Worm (Caenorhabditis elegans) whole organism, L2 larva: Measurements from ENCODE around the gene cyp-33C2.

Experiments used
- fos-1 ChIP-seq: fragments of 150-350 bp; optimal IDR thresholded peaks from 2 replicates; lab custom pipeline; 2014; ENCODE audit warnings: missing biosample characterization, missing genetic modification characterization
- lsy-2 ChIP-seq, 2 experiments: fragments of 150-350 bp in 1 of 2; sonication (generic microtip) in 1 of 2; optimal IDR thresholded peaks; 2 replicates each; lab custom pipeline; 2014 to 2017; ENCODE audit warnings: missing biosample characterization in 2 of 2, missing genetic modification characterization in 2 of 2
- nhr-10 ChIP-seq: sonication (generic microtip); optimal IDR thresholded peaks from 2 replicates; lab custom pipeline; 2017; ENCODE audit warnings: missing biosample characterization, missing genetic modification characterization
- nhr-11 ChIP-seq: fragments of 150-350 bp; optimal IDR thresholded peaks from 2 replicates; lab custom pipeline; 2014; ENCODE audit warnings: missing biosample characterization, missing genetic modification characterization
- nhr-129 ChIP-seq: fragments of 150-350 bp; optimal IDR thresholded peaks from 2 replicates; lab custom pipeline; 2014; ENCODE audit warnings: missing biosample characterization, missing genetic modification characterization
- snpc-4 ChIP-seq: fragments of 150-350 bp; optimal IDR thresholded peaks from 2 replicates; lab custom pipeline; 2014; ENCODE audit warnings: missing biosample characterization, missing genetic modification characterization
- unc-62 ChIP-seq: fragments of 150-350 bp; optimal IDR thresholded peaks from 2 replicates; lab custom pipeline; 2014; ENCODE audit warnings: missing biosample characterization, missing genetic modification reagents, missing genetic modification characterization
- ztf-11 ChIP-seq: sonication (generic microtip); optimal IDR thresholded peaks from 2 replicates; lab custom pipeline; 2017; ENCODE audit warnings: missing biosample characterization, missing genetic modification characterization

DNA sequence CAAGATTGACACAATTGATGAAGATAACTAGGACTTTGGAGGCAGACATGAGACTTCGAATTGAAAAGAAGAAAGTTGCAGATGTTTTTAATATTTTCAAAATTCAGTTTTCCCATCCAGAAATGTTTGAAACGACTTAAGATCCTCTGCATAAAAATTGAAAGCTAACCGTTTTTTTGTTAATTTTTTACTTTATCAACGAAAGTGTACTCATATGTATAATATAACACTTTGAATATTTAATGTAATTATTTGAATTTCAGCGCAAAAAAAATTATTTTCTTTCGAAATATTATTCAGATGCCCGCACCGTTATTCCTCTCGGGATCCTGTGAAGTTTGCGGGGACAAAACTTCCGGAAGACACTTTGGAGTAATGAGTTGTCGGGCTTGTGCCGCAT lies 43.6 kb downstream of the cyp-33C2 start, which contains the start of gene nhr-18:
- TF ChIP-seq nhr-10 (tag; lab: Kevin White, UChicago) (no peak), snpc-4 (tag; lab: Kevin White, UChicago) (no peak), nhr-11 (tag; lab: Kevin White, UChicago) (no peak), fos-1 (no peak), lsy-2 (tag; optimal IDR thresholded peaks at IDR 0.05; lab: Kevin White, UChicago) (no peak), unc-62 (GFP tag; lab: Kevin White, UChicago) (no peak), nhr-129 (tag; lab: Kevin White, UChicago) (no peak), ztf-11 (no peak)
